Fruit fly (Drosophila melanogaster) Kc167 (cell line): ENCODE data around the gene COX7A.

ENCODE experiments used
- Myc ChIP-seq: fragments of >200 bp; optimal IDR thresholded peaks from 2 replicates; lab custom pipeline; 2017; ENCODE audit warnings: missing external identifiers
- Sin3A ChIP-seq: fragments of >200 bp; optimal IDR thresholded peaks from 2 replicates; lab custom pipeline; 2018; ENCODE audit warnings: missing external identifiers
- h ChIP-seq: fragments of >200 bp; optimal IDR thresholded peaks from 3 replicates; lab custom pipeline; 2018; ENCODE audit warnings: missing external identifiers
- insv ChIP-seq: fragments of >200 bp; optimal IDR thresholded peaks from 3 replicates; lab custom pipeline; 2018; ENCODE audit warnings: missing external identifiers
- psq ChIP-seq: fragments of >200 bp; optimal IDR thresholded peaks from 2 replicates; lab custom pipeline; 2017; ENCODE audit warnings: missing external identifiers
- ttk ChIP-seq: sonication (Bioruptor generic); optimal IDR thresholded peaks from 2 replicates; lab custom pipeline; 2017; ENCODE audit warnings: missing external identifiers

Gene COX7A

dm6 chr3R:8307283-8307682, 33.6 kb downstream of the COX7A start:
- TF ChIP-seq Sin3A (lab: Kevin White, UChicago) (no peak), psq (lab: Kevin White, UChicago) (no peak), Myc (lab: Kevin White, UChicago) (no peak), insv (lab: Kevin White, UChicago) (no peak), h (lab: Kevin White, UChicago) (no peak), ttk (lab: Kevin White, UChicago) (no peak)

- TF ChIP-seq Myc (lab: Kevin White, UChicago) (no peak), insv (lab: Kevin White, UChicago) (no peak), psq (lab: Kevin White, UChicago) (no peak), ttk (lab: Kevin White, UChicago) (no peak), h (lab: Kevin White, UChicago) (no peak), Sin3A (lab: Kevin White, UChicago) (no peak)
Observed at dm6 chr3R:8306927-8307261, 33.9 kb downstream of the COX7A start.

dm6 chr3R:8306188-8306926, 34.5 kb downstream of the COX7A start:
- TF ChIP-seq psq (lab: Kevin White, UChicago) (no peak), h (lab: Kevin White, UChicago) (no peak), Sin3A (lab: Kevin White, UChicago) (no peak), Myc (lab: Kevin White, UChicago) (no peak), insv (lab: Kevin White, UChicago) (no peak), ttk (lab: Kevin White, UChicago) (no peak)

- no peak for TF ChIP-seq ttk (lab: Kevin White, UChicago)
- no peak for TF ChIP-seq h (lab: Kevin White, UChicago)
- TF ChIP-seq Sin3A (lab: Kevin White, UChicago) = no peak
- TF ChIP-seq insv (lab: Kevin White, UChicago) = no peak
- no peak for TF ChIP-seq psq (lab: Kevin White, UChicago)
Observed at dm6 chr3R:8305110-8305509, 35.7 kb downstream of the COX7A start, which contains the start of gene Sgt1. Gene Sgt1, minus strand, starts transcription at chr3R:8305274.

dm6 chr3R:8303848-8304247, 37.0 kb downstream of the COX7A start, which contains the start of gene nac:
Gene nac, minus strand, starts transcription at chr3R:8304023.
- TF ChIP-seq ttk (lab: Kevin White, UChicago) (no peak), Sin3A (lab: Kevin White, UChicago) (no peak), insv (lab: Kevin White, UChicago) (no peak)

- TF ChIP-seq psq (lab: Kevin White, UChicago) = no peak
- TF ChIP-seq Sin3A (lab: Kevin White, UChicago) = no peak
- TF ChIP-seq Myc (lab: Kevin White, UChicago) = no peak
- TF ChIP-seq insv (lab: Kevin White, UChicago) = no peak
- TF ChIP-seq h (lab: Kevin White, UChicago) = no peak
Observed at dm6 chr3R:8300928-8301752, 39.7 kb downstream of the COX7A start, which contains the start of the genes CG9626 and mRpL1. Gene CG9626, minus strand, starts transcription at chr3R:8300978. Gene mRpL1, plus strand, starts transcription at chr3R:8301440.

dm6 chr3R:8292034-8292433, 48.8 kb downstream of the COX7A start, which contains the start of gene CG31463:
Gene CG31463, plus strand, starts transcription at chr3R:8292335.
- TF ChIP-seq ttk (lab: Kevin White, UChicago) (no peak), Sin3A (lab: Kevin White, UChicago) (no peak), h (lab: Kevin White, UChicago) (no peak), Myc (lab: Kevin White, UChicago) (no peak), insv (lab: Kevin White, UChicago) (no peak), psq (lab: Kevin White, UChicago) (no peak)

- no peak for TF ChIP-seq Sin3A (lab: Kevin White, UChicago)
- TF ChIP-seq ttk (lab: Kevin White, UChicago) = no peak
- no peak for TF ChIP-seq insv (lab: Kevin White, UChicago)
- TF ChIP-seq h (lab: Kevin White, UChicago) = no peak
- TF ChIP-seq psq (lab: Kevin White, UChicago) = no peak
- no peak for TF ChIP-seq Myc (lab: Kevin White, UChicago)
Observed at dm6 chr3R:8290940-8291339, 49.9 kb downstream of the COX7A start, which contains the start of gene CG31464. Gene CG31464, plus strand, starts transcription at chr3R:8291240.

dm6 chr3R:8290478-8290877, 50.4 kb downstream of the COX7A start, which contains the start of gene CG11672:
Gene CG11672, minus strand, starts transcription at chr3R:8290578.
- TF ChIP-seq h (lab: Kevin White, UChicago) (no peak), ttk (lab: Kevin White, UChicago) (no peak), psq (lab: Kevin White, UChicago) (no peak), Myc (lab: Kevin White, UChicago) (no peak), Sin3A (lab: Kevin White, UChicago) (no peak), insv (lab: Kevin White, UChicago) (no peak)
